Fruit fly (Drosophila melanogaster): Measurements from ENCODE around the gene COX7B.

DNA sequence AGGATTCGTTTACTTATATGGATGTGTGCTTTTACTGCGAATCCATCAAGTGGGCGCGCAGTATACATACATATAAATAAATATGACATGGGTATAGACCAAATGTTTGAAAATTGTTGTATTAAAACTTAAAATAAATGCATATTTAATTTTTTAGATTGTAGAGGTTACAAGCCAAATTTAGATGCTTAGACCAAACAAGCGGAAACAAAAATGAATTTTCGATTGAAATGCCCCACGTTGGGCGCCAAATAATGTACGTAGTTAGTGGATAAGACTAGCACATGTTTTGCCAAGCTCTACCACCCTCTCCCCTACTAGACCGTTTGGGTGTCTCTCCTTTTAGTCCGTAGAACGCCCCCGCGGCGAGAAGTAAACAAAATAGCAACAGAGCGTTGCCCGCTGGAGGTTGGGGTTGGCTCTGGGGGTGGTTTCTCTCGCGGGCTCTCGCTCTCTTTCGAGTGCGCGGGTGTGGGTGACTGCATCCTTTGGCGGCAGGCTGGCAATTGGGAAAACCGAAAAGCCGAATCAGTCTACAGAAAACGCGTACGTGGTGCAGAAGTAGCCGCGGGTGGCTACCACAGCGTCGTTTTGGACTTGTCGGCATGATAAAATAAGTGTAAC is 13.7 kb downstream of the COX7B start, which contains the start of gene CG18265:
- TF ChIP-seq usp (GFP tag; optimal IDR thresholded peaks at IDR 0.05) (no peak), Dll (optimal IDR thresholded peaks at IDR 0.05) (no peak), psq (optimal IDR thresholded peaks at IDR 0.05) (no peak), pan (optimal IDR thresholded peaks at IDR 0.05) (no peak)

Measured in whole organism.